Fruit fly (Drosophila melanogaster) whole organism, embryonic: ENCODE data around the gene Ets97D.

Source experiments
- Asciz ChIP-seq: fragments of 200-800 bp; sonication (Bioruptor generic); optimal IDR thresholded peaks from 2 replicates; lab custom pipeline; 2017; ENCODE audit warnings: missing biosample characterization, mild to moderate bottlenecking, missing genetic modification characterization, missing genetic modification reagents
- CG10147 ChIP-seq: fragments of 200-800 bp; sonication (Bioruptor generic); optimal IDR thresholded peaks from 2 replicates; lab custom pipeline; 2019; ENCODE audit warnings: missing biosample characterization, mild to moderate bottlenecking, missing genetic modification characterization, moderate library complexity
- CG11695 ChIP-seq: fragments of 200-800 bp; sonication (Bioruptor generic); IDR thresholded peaks from 3 replicates; pipeline ENCODE4 v1.3.6; 2022; ENCODE audit warnings: missing biosample characterization, missing genetic modification characterization
- CG12071 ChIP-seq: fragments of 200-800 bp; sonication (Bioruptor generic); optimal IDR thresholded peaks from 3 replicates; lab custom pipeline; 2018; ENCODE audit warnings: missing biosample characterization, mild to moderate bottlenecking, missing genetic modification characterization
- CG12299 ChIP-seq: fragments of 200-800 bp; sonication (Bioruptor generic); optimal IDR thresholded peaks from 2 replicates; lab custom pipeline; 2018; ENCODE audit warnings: missing biosample characterization, mild to moderate bottlenecking, missing genetic modification characterization
- CG13424 ChIP-seq: fragments of 200-800 bp; sonication (Bioruptor generic); optimal IDR thresholded peaks from 2 replicates; lab custom pipeline; 2019; ENCODE audit warnings: missing biosample characterization, mild to moderate bottlenecking, missing genetic modification characterization, moderate library complexity
- CG13894 ChIP-seq: fragments of 200-800 bp; sonication (Bioruptor generic); optimal IDR thresholded peaks from 3 replicates; lab custom pipeline; 2018; ENCODE audit warnings: missing biosample characterization, mild to moderate bottlenecking, missing genetic modification characterization, moderate library complexity
- CG17328 ChIP-seq: fragments of 200-800 bp; sonication (Bioruptor generic); IDR thresholded peaks from 2 replicates; pipeline ENCODE4 v1.3.6; 2022; ENCODE audit warnings: missing biosample characterization, missing genetic modification characterization
- CG18011 ChIP-seq: fragments of 200-800 bp; sonication (Bioruptor generic); optimal IDR thresholded peaks from 2 replicates; lab custom pipeline; 2017; ENCODE audit warnings: missing biosample characterization, missing genetic modification characterization, mild to moderate bottlenecking, moderate library complexity, missing genotype
- CG18764 ChIP-seq: fragments of 200-800 bp; sonication (Bioruptor generic); optimal IDR thresholded peaks from 3 replicates; lab custom pipeline; 2016; ENCODE audit warnings: missing biosample characterization, missing genetic modification characterization
- CG2120 ChIP-seq: fragments of 200-800 bp; sonication (Bioruptor generic); optimal IDR thresholded peaks from 3 replicates; lab custom pipeline; 2016; ENCODE audit warnings: missing biosample characterization, missing genetic modification characterization
- CG2129 ChIP-seq: fragments of 200-800 bp; sonication (Bioruptor generic); IDR thresholded peaks from 2 replicates; pipeline ENCODE4 v1.3.6; 2022; ENCODE audit warnings: missing biosample characterization, missing genetic modification characterization; ENCODE audit not compliant: partially characterized antibody
- CG2712 ChIP-seq: fragments of 200-800 bp; optimal IDR thresholded peaks from 3 replicates; lab custom pipeline; 2019; ENCODE audit warnings: missing biosample characterization, mild to moderate bottlenecking, missing genetic modification characterization, moderate library complexity
- CG2889 ChIP-seq: fragments of 200-800 bp; sonication (Bioruptor generic); IDR thresholded peaks from 3 replicates; pipeline ENCODE4 v1.3.6; 2022; ENCODE audit warnings: missing biosample characterization, missing genetic modification characterization
- CG34376 ChIP-seq: fragments of 200-800 bp; sonication (Bioruptor generic); optimal IDR thresholded peaks from 2 replicates; lab custom pipeline; 2018; ENCODE audit warnings: missing biosample characterization, mild to moderate bottlenecking, missing genetic modification characterization
- CG6854 ChIP-seq: fragments of 200-800 bp; sonication (Bioruptor generic); optimal IDR thresholded peaks from 3 replicates; lab custom pipeline; 2017; ENCODE audit warnings: missing biosample characterization, mild to moderate bottlenecking, missing genetic modification characterization
- CG7745 ChIP-seq: fragments of 200-800 bp; sonication (Bioruptor generic); optimal IDR thresholded peaks from 2 replicates; lab custom pipeline; 2018; ENCODE audit warnings: missing biosample characterization, mild to moderate bottlenecking, missing genetic modification characterization, moderate library complexity
- CG8944 ChIP-seq: fragments of 200-800 bp; sonication (Bioruptor generic); optimal IDR thresholded peaks from 3 replicates; lab custom pipeline; 2016; ENCODE audit warnings: missing biosample characterization, missing genetic modification characterization
- D ChIP-seq, 2 experiments: fragments of 200-800 bp in 1 of 2; fragments of >200 bp in 1 of 2; sonication (Bioruptor generic) in 1 of 2; optimal IDR thresholded peaks; 2 replicates in 1 of 2; 3 replicates in 1 of 2; lab custom pipeline; 2017; ENCODE audit warnings: mild to moderate bottlenecking in 1 of 2, missing biosample characterization in 1 of 2, missing genetic modification characterization in 1 of 2, missing genetic modification reagents in 1 of 2
- Dek ChIP-seq: fragments of 200-800 bp; sonication (Bioruptor generic); optimal IDR thresholded peaks from 3 replicates; lab custom pipeline; 2019; ENCODE audit warnings: missing biosample characterization, mild to moderate bottlenecking, missing genetic modification characterization, moderate library complexity
- Dip2 ChIP-seq: fragments of 200-800 bp; sonication (Bioruptor generic); IDR thresholded peaks from 2 replicates; pipeline ENCODE4 v1.3.6; 2022; ENCODE audit warnings: missing biosample characterization, missing genetic modification characterization
- Drgx ChIP-seq: fragments of 200-800 bp; sonication (Bioruptor generic); IDR thresholded peaks from 2 replicates; pipeline ENCODE4 v1.3.6; 2022; ENCODE audit warnings: missing biosample characterization, missing genetic modification characterization
- E2f2 ChIP-seq: fragments of 200-800 bp; sonication (Bioruptor generic); IDR thresholded peaks from 2 replicates; pipeline ENCODE4 v1.3.6; 2022; ENCODE audit warnings: missing biosample characterization, missing genetic modification characterization
- Hey ChIP-seq: fragments of 200-800 bp; sonication (Bioruptor generic); optimal IDR thresholded peaks from 3 replicates; lab custom pipeline; 2018; ENCODE audit warnings: missing biosample characterization, mild to moderate bottlenecking, missing genetic modification characterization
- MTF-1 ChIP-seq: fragments of 200-800 bp; sonication (Bioruptor generic); optimal IDR thresholded peaks from 2 replicates; lab custom pipeline; 2018; ENCODE audit warnings: missing biosample characterization, mild to moderate bottlenecking, missing genetic modification characterization, borderline replicate concordance
- Myb ChIP-seq: fragments of 200-800 bp; sonication (Bioruptor generic); optimal IDR thresholded peaks from 2 replicates; lab custom pipeline; 2016; ENCODE audit warnings: missing biosample characterization, missing genetic modification characterization
- Nf-YC ChIP-seq: fragments of 200-800 bp; optimal IDR thresholded peaks from 3 replicates; lab custom pipeline; 2019; ENCODE audit warnings: missing biosample characterization, mild to moderate bottlenecking, missing genetic modification characterization, moderate library complexity
- Opbp ChIP-seq: fragments of 200-800 bp; sonication (Bioruptor generic); IDR thresholded peaks from 3 replicates; pipeline ENCODE4 v1.3.6; 2022; ENCODE audit warnings: missing biosample characterization, missing genetic modification characterization; ENCODE audit not compliant: partially characterized antibody
- Scr ChIP-seq: fragments of 200-800 bp; sonication (Bioruptor generic); IDR thresholded peaks from 2 replicates; pipeline ENCODE4 v1.3.6; 2022; ENCODE audit warnings: missing biosample characterization, missing genetic modification characterization; ENCODE audit not compliant: partially characterized antibody
- Six4 ChIP-seq: fragments of 200-800 bp; sonication (Bioruptor generic); optimal IDR thresholded peaks from 2 replicates; lab custom pipeline; 2016; ENCODE audit warnings: missing biosample characterization, missing genetic modification characterization
- Stat92E ChIP-seq, 3 experiments: fragments of >200 bp in 2 of 3; fragments of 200-800 bp in 1 of 3; sonication (Bioruptor generic) in 1 of 3; optimal IDR thresholded peaks; 2 replicates each; lab custom pipeline; 2017 to 2019; ENCODE audit warnings: missing biosample characterization in 3 of 3, missing genetic modification characterization in 3 of 3, mild to moderate bottlenecking in 1 of 3, moderate library complexity in 1 of 3
- Vsx1 ChIP-seq: fragments of 200-800 bp; sonication (Bioruptor generic); optimal IDR thresholded peaks from 2 replicates; lab custom pipeline; 2017; ENCODE audit warnings: missing biosample characterization, mild to moderate bottlenecking, missing genetic modification characterization, missing genetic modification reagents
- ac ChIP-seq: fragments of 200-800 bp; sonication (Bioruptor generic); optimal IDR thresholded peaks from 3 replicates; lab custom pipeline; 2017; ENCODE audit warnings: missing biosample characterization, mild to moderate bottlenecking, missing genetic modification characterization
- amos ChIP-seq: fragments of 200-800 bp; sonication (Bioruptor generic); IDR thresholded peaks from 2 replicates; pipeline ENCODE4 v1.3.6; 2022; ENCODE audit warnings: missing biosample characterization, missing genetic modification characterization; ENCODE audit not compliant: partially characterized antibody
- bab2 ChIP-seq: fragments of 200-800 bp; sonication (Bioruptor generic); optimal IDR thresholded peaks from 2 replicates; lab custom pipeline; 2016; ENCODE audit warnings: missing biosample characterization, missing genetic modification characterization
- chif ChIP-seq, 2 experiments: fragments of 200-800 bp; sonication (Bioruptor generic); optimal IDR thresholded peaks; 3 replicates each; lab custom pipeline; 2016; ENCODE audit warnings: missing biosample characterization in 2 of 2, missing genetic modification characterization in 2 of 2
- gem ChIP-seq: fragments of 200-800 bp; sonication (Bioruptor generic); optimal IDR thresholded peaks from 2 replicates; lab custom pipeline; 2019; ENCODE audit warnings: missing biosample characterization, mild to moderate bottlenecking, missing genetic modification characterization, moderate library complexity
- grau ChIP-seq: fragments of 200-800 bp; optimal IDR thresholded peaks from 3 replicates; lab custom pipeline; 2019; ENCODE audit warnings: missing biosample characterization, mild to moderate bottlenecking, missing genetic modification characterization, moderate library complexity
- hkb ChIP-seq, 2 experiments: fragments of 200-800 bp in 1 of 2; fragments of >200 bp in 1 of 2; sonication (Bioruptor generic) in 1 of 2; IDR thresholded peaks in 1 of 2; optimal IDR thresholded peaks in 1 of 2; 2 replicates each; pipeline versions ENCODE4 v1.3.6 to Lab custom; 2017 to 2022; ENCODE audit warnings: missing biosample characterization in 1 of 2, missing genetic modification characterization in 1 of 2
- lov ChIP-seq, 2 experiments: fragments of 200-800 bp in 1 of 2; fragments of >200 bp in 1 of 2; sonication (Bioruptor generic) in 1 of 2; IDR thresholded peaks in 1 of 2; optimal IDR thresholded peaks in 1 of 2; 2 replicates in 1 of 2; 3 replicates in 1 of 2; pipeline versions ENCODE4 v1.3.6 to Lab custom; 2017 to 2022; ENCODE audit warnings: missing biosample characterization in 1 of 2, missing genetic modification characterization in 1 of 2
- mirr ChIP-seq: fragments of 200-800 bp; sonication (Bioruptor generic); optimal IDR thresholded peaks from 3 replicates; lab custom pipeline; 2018; ENCODE audit warnings: missing biosample characterization, mild to moderate bottlenecking, missing genetic modification characterization
- nau ChIP-seq: fragments of 200-800 bp; sonication (Bioruptor generic); optimal IDR thresholded peaks from 3 replicates; lab custom pipeline; 2017; ENCODE audit warnings: missing biosample characterization, mild to moderate bottlenecking, missing genetic modification characterization, missing genetic modification reagents
- odd ChIP-seq: fragments of 200-800 bp; sonication (Bioruptor generic); optimal IDR thresholded peaks from 2 replicates; lab custom pipeline; 2017; ENCODE audit warnings: missing biosample characterization, mild to moderate bottlenecking, missing genetic modification characterization
- p53 ChIP-seq: fragments of 200-800 bp; sonication (Bioruptor generic); optimal IDR thresholded peaks from 2 replicates; lab custom pipeline; 2016; ENCODE audit warnings: missing biosample characterization, missing genetic modification characterization
- pan ChIP-seq, 4 experiments: fragments of >200 bp in 3 of 4; fragments of 200-800 bp in 1 of 4; sonication (Bioruptor generic) in 1 of 4; optimal IDR thresholded peaks in 3 of 4; IDR thresholded peaks in 1 of 4; 2 replicates each; pipeline versions ENCODE4 v1.3.6 to Lab custom; 2017 to 2022; ENCODE audit warnings: missing biosample characterization in 2 of 4, missing genetic modification characterization in 2 of 4, mixed read lengths in 1 of 4
- vfl ChIP-seq: fragments of 200-800 bp; sonication (Bioruptor generic); optimal IDR thresholded peaks from 2 replicates; lab custom pipeline; 2016; ENCODE audit warnings: missing biosample characterization, missing genetic modification characterization

The Ets97D gene

dm6 chr3R:26915463-26915925, 2.8 kb upstream of the Ets97D start, which contains the start of gene CG46339 (continued):
- TF ChIP-seq CG2120 (peak; percentile 54), CG6854 (GFP tag; lab: Kevin White, UChicago) (peak; percentile 87), CG17328 (GFP tag; lab: Robert Waterston, UW) (peak; percentile 34), CG12299 (tag; lab: Kevin White, UChicago) (peak; percentile 4), Opbp (GFP tag; lab: Robert Waterston, UW) (peak; percentile 25; the same call in 1 of the 3 replicates), CG7745 (no peak), Hey (tag; lab: Kevin White, UChicago) (peak; percentile 74), CG13894 (tag; lab: Kevin White, UChicago) (peak; percentile 87), CG34376 (GFP tag; lab: Kevin White, UChicago) (peak; percentile 91), chif (GFP tag; optimal IDR thresholded peaks at IDR 0.05; lab: Kevin White, UChicago) (no peak), Stat92E (GFP tag; optimal IDR thresholded peaks at IDR 0.05; lab: Kevin White, UChicago) (no peak), CG8944 (GFP tag; lab: Kevin White, UChicago) (no peak), E2f2 (GFP tag; lab: Robert Waterston, UW) (0 out of 2 replicates have a peak, but pooled peaks have one; percentile 30), Myb (GFP tag; lab: Kevin White, UChicago) (peak; percentile 21), Six4 (GFP tag; lab: Kevin White, UChicago) (peak; percentile 6), Dek (tag; lab: Kevin White, UChicago) (peak; percentile 36), MTF-1 (GFP tag; lab: Kevin White, UChicago) (peak; percentile 72), Vsx1 (GFP tag; lab: Kevin White, UChicago) (peak; percentile 69), Scr (GFP tag; lab: Robert Waterston, UW) (peak; percentile 37), Drgx (GFP tag; lab: Robert Waterston, UW) (peak; percentile 53), grau (tag; lab: Kevin White, UChicago) (peak; percentile 9), mirr (GFP tag; lab: Kevin White, UChicago) (peak; percentile 91), CG12071 (GFP tag; lab: Kevin White, UChicago) (peak; percentile 75), D (optimal IDR thresholded peaks at IDR 0.05; lab: Kevin White, UChicago) (no peak), D (GFP tag; optimal IDR thresholded peaks at IDR 0.05; lab: Kevin White, UChicago) (peak; percentile 5), Dip2 (GFP tag; lab: Robert Waterston, UW) (no peak), CG10147 (GFP tag; lab: Kevin White, UChicago) (peak; percentile 34), bab2 (GFP tag; lab: Kevin White, UChicago) (no peak), CG2889 (GFP tag; lab: Robert Waterston, UW) (no peak), CG2712 (tag; lab: Kevin White, UChicago) (peak; percentile 53), p53 (GFP tag; lab: Kevin White, UChicago) (no peak), CG13424 (tag; lab: Kevin White, UChicago) (no peak), lov (optimal IDR thresholded peaks at IDR 0.05; lab: Kevin White, UChicago) (no peak), lov (GFP tag; IDR thresholded peaks at IDR 0.05; lab: Robert Waterston, UW) (0 out of 3 replicates have a peak, but pooled peaks have one; percentile 47), hkb (optimal IDR thresholded peaks at IDR 0.05; lab: Kevin White, UChicago) (no peak), hkb (GFP tag; IDR thresholded peaks at IDR 0.05; lab: Robert Waterston, UW) (peak; percentile 57), CG11695 (peak; percentile 46; the same call in 2 of the 3 replicates), amos (GFP tag; lab: Robert Waterston, UW) (peak; percentile 54; the same call in 1 of the 2 replicates), odd (peak; percentile 81), Nf-YC (tag; lab: Kevin White, UChicago) (peak; percentile 41), pan (optimal IDR thresholded peaks at IDR 0.05; lab: Kevin White, UChicago) (no peak), pan (GFP tag; optimal IDR thresholded peaks at IDR 0.05 in 1 of 2, IDR thresholded peaks at IDR 0.05 in 1 of 2) (peak in 1 of 2 experiments; percentile 64), ac (GFP tag; lab: Kevin White, UChicago) (no peak), vfl (GFP tag; lab: Kevin White, UChicago) (peak; percentile 51), CG18764 (GFP tag; lab: Kevin White, UChicago) (peak; percentile 31), gem (peak; percentile 74), CG2129 (GFP tag; lab: Robert Waterston, UW) (no peak), CG18011 (GFP tag; lab: Kevin White, UChicago) (peak; percentile 29), Asciz (peak; percentile 25), nau (GFP tag; lab: Kevin White, UChicago) (peak; percentile 66)
